Worm (Caenorhabditis elegans) whole organism, L1 larva: ENCODE data around the gene idpb-3.

Experiments
- C04F5.9 ChIP-seq: sonication (generic microtip); optimal IDR thresholded peaks from 2 replicates; lab custom pipeline; 2016; ENCODE audit warnings: missing genetic modification characterization, missing compliant biosample characterization
- C16A3.4 ChIP-seq: fragments of 150-350 bp; optimal IDR thresholded peaks from 2 replicates; lab custom pipeline; 2014; ENCODE audit warnings: missing biosample characterization, missing genetic modification characterization
- C34B4.2 ChIP-seq: sonication (generic microtip); optimal IDR thresholded peaks from 2 replicates; lab custom pipeline; 2017; ENCODE audit warnings: mild to moderate bottlenecking, missing genetic modification characterization, missing compliant biosample characterization
- F16B12.6 ChIP-seq: fragments of 150-350 bp; optimal IDR thresholded peaks from 2 replicates; lab custom pipeline; 2014; ENCODE audit warnings: missing biosample characterization, missing genetic modification characterization
- blmp-1 ChIP-seq: fragments of 150-350 bp; optimal IDR thresholded peaks from 2 replicates; lab custom pipeline; 2014; ENCODE audit warnings: missing biosample characterization, missing genetic modification characterization
- ceh-63 ChIP-seq: fragments of 200-800 bp; sonication (Bioruptor generic); optimal IDR thresholded peaks from 2 replicates; lab custom pipeline; 2018; ENCODE audit warnings: mild to moderate bottlenecking, missing genetic modification characterization, missing compliant biosample characterization
- ceh-8 ChIP-seq: fragments of 200-800 bp; sonication (Bioruptor generic); optimal IDR thresholded peaks from 2 replicates; lab custom pipeline; 2018; ENCODE audit warnings: mild to moderate bottlenecking, missing genetic modification characterization, moderate library complexity, missing compliant biosample characterization
- ceh-82 ChIP-seq, 3 experiments: fragments of 150-350 bp in 1 of 3; sonication (generic microtip) in 2 of 3; optimal IDR thresholded peaks; 2 replicates each; lab custom pipeline; 2014 to 2017; ENCODE audit warnings: missing biosample characterization in 3 of 3, missing genetic modification characterization in 3 of 3
- ceh-90 ChIP-seq: sonication (generic microtip); optimal IDR thresholded peaks from 2 replicates; lab custom pipeline; 2016; ENCODE audit warnings: missing genetic modification characterization, missing compliant biosample characterization
- ces-1 ChIP-seq: fragments of 150-350 bp; optimal IDR thresholded peaks from 2 replicates; lab custom pipeline; 2014; ENCODE audit warnings: missing biosample characterization, missing genetic modification reagents, missing genetic modification characterization
- dpl-1 ChIP-seq, 3 experiments: fragments of 150-350 bp in 2 of 3; sonication (generic microtip) in 1 of 3; optimal IDR thresholded peaks; 2 replicates each; lab custom pipeline; 2014 to 2017; ENCODE audit warnings: missing biosample characterization in 3 of 3, missing genetic modification characterization in 3 of 3, missing genetic modification reagents in 3 of 3
- dsc-1 ChIP-seq: sonication (generic microtip); optimal IDR thresholded peaks from 2 replicates; lab custom pipeline; 2016; ENCODE audit warnings: mild to moderate bottlenecking, missing genetic modification characterization, missing compliant biosample characterization
- efl-1 ChIP-seq, 4 experiments: fragments of 150-350 bp; optimal IDR thresholded peaks in 3 of 4; peaks in 1 of 4; 1 replicate in 1 of 4; 2 replicates in 3 of 4; lab custom pipeline; 2014; ENCODE audit warnings: missing biosample characterization in 2 of 4, missing genetic modification characterization in 2 of 4, missing genetic modification reagents in 2 of 4
- efl-3 ChIP-seq: fragments of 200-800 bp; sonication (Bioruptor generic); optimal IDR thresholded peaks from 2 replicates; lab custom pipeline; 2018; ENCODE audit warnings: mild to moderate bottlenecking, missing genetic modification characterization, missing compliant biosample characterization
- egl-13 ChIP-seq: sonication (generic microtip); optimal IDR thresholded peaks from 2 replicates; lab custom pipeline; 2016; ENCODE audit warnings: missing genotype, missing genetic modification reagents, missing genetic modification characterization, missing compliant biosample characterization
- egl-27 ChIP-seq, 2 experiments: fragments of 150-350 bp in 1 of 2; sonication (generic microtip); optimal IDR thresholded peaks; 3 replicates each; lab custom pipeline; 2017 to 2018; ENCODE audit warnings: missing biosample characterization in 2 of 2, missing genetic modification characterization in 2 of 2, missing genetic modification reagents in 2 of 2
- elt-2 ChIP-seq: sonication (generic microtip); optimal IDR thresholded peaks from 2 replicates; lab custom pipeline; 2016; ENCODE audit warnings: missing genetic modification characterization, mild to moderate bottlenecking, inconsistent platforms, missing compliant biosample characterization, missing genetic modification reagents
- elt-3 ChIP-seq, 6 experiments: fragments of 150-350 bp in 1 of 6; sonication (generic microtip); optimal IDR thresholded peaks; 2 replicates each; lab custom pipeline; 2017 to 2018; ENCODE audit warnings: missing biosample characterization in 6 of 6, missing genetic modification characterization in 6 of 6, inconsistent platforms in 1 of 6
- ets-5 ChIP-seq: fragments of 200-800 bp; sonication (Bioruptor generic); IDR thresholded peaks from 2 replicates; pipeline ENCODE4 v1.3.6; 2022; ENCODE audit warnings: missing genetic modification characterization, missing compliant biosample characterization
- fkh-10 ChIP-seq: sonication (generic microtip); optimal IDR thresholded peaks from 2 replicates; lab custom pipeline; 2017; ENCODE audit warnings: missing biosample characterization, missing genetic modification reagents, missing genetic modification characterization
- fkh-4 ChIP-seq: sonication (generic microtip); optimal IDR thresholded peaks from 2 replicates; lab custom pipeline; 2016; ENCODE audit warnings: missing compliant biosample characterization, missing genetic modification characterization, borderline replicate concordance
- fkh-8 ChIP-seq: sonication (generic microtip); optimal IDR thresholded peaks from 2 replicates; lab custom pipeline; 2016; ENCODE audit warnings: mild to moderate bottlenecking, missing genetic modification characterization, missing compliant biosample characterization
- hlh-17 ChIP-seq: fragments of 200-800 bp; sonication (Bioruptor generic); optimal IDR thresholded peaks from 2 replicates; lab custom pipeline; 2018; ENCODE audit warnings: missing genetic modification characterization, mild to moderate bottlenecking, missing compliant biosample characterization, moderate library complexity, borderline replicate concordance
- hlh-4 ChIP-seq: sonication (generic microtip); optimal IDR thresholded peaks from 2 replicates; lab custom pipeline; 2016; ENCODE audit warnings: mild to moderate bottlenecking, missing genetic modification characterization, missing compliant biosample characterization
- lin-15B ChIP-seq: fragments of 150-350 bp; sonication (generic microtip); optimal IDR thresholded peaks from 3 replicates; lab custom pipeline; 2014; ENCODE audit warnings: missing biosample characterization, missing genetic modification characterization
- lsy-2 ChIP-seq, 2 experiments: fragments of 150-350 bp; optimal IDR thresholded peaks; 2 replicates each; lab custom pipeline; 2014; ENCODE audit warnings: missing biosample characterization in 2 of 2, missing genetic modification characterization in 2 of 2
- mab-9 ChIP-seq: fragments of 200-800 bp; sonication (Bioruptor generic); IDR thresholded peaks from 2 replicates; pipeline ENCODE4 v1.3.6; 2022; ENCODE audit warnings: missing genetic modification reagents, missing genetic modification characterization, missing compliant biosample characterization
- mdl-1 ChIP-seq, 2 experiments: fragments of 150-350 bp; optimal IDR thresholded peaks; 2 replicates each; lab custom pipeline; 2014 to 2017; ENCODE audit warnings: missing biosample characterization in 2 of 2, missing genetic modification characterization in 2 of 2, inconsistent platforms in 1 of 2
- nhr-12 ChIP-seq: sonication (generic microtip); optimal IDR thresholded peaks from 2 replicates; lab custom pipeline; 2017; ENCODE audit warnings: missing biosample characterization, missing genetic modification characterization
- nhr-20 ChIP-seq: sonication (generic microtip); optimal IDR thresholded peaks from 2 replicates; lab custom pipeline; 2016; ENCODE audit warnings: mild to moderate bottlenecking, missing genetic modification characterization, missing compliant biosample characterization
- nhr-77 ChIP-seq: fragments of 150-350 bp; optimal IDR thresholded peaks from 2 replicates; lab custom pipeline; 2014; ENCODE audit warnings: missing biosample characterization, missing genetic modification characterization
- nhr-85 ChIP-seq: sonication (generic microtip); peaks from one replicate; lab custom pipeline; 2016; ENCODE audit warnings: missing genetic modification characterization, inconsistent platforms, missing compliant biosample characterization
- pag-3 ChIP-seq: sonication (generic microtip); optimal IDR thresholded peaks from 2 replicates; lab custom pipeline; 2017; ENCODE audit warnings: missing genetic modification characterization, mild to moderate bottlenecking, missing compliant biosample characterization, antibody characterized with exemption, borderline replicate concordance; ENCODE audit not compliant: insufficient read depth
- pax-3 ChIP-seq: fragments of 200-800 bp; sonication (Bioruptor generic); optimal IDR thresholded peaks from 2 replicates; lab custom pipeline; 2018; ENCODE audit warnings: mild to moderate bottlenecking, missing genetic modification characterization, moderate library complexity, missing compliant biosample characterization
- rnt-1 ChIP-seq: sonication (generic microtip); optimal IDR thresholded peaks from 2 replicates; lab custom pipeline; 2016; ENCODE audit warnings: mild to moderate bottlenecking, missing genetic modification characterization, moderate library complexity, missing compliant biosample characterization
- skn-1 ChIP-seq: fragments of 150-350 bp; optimal IDR thresholded peaks from 2 replicates; lab custom pipeline; 2014; ENCODE audit warnings: missing biosample characterization, missing genetic modification characterization
- sox-4 ChIP-seq: sonication (generic microtip); optimal IDR thresholded peaks from 2 replicates; lab custom pipeline; 2016; ENCODE audit warnings: missing genetic modification characterization, missing compliant biosample characterization
- sptf-1 ChIP-seq: fragments of 150-350 bp; optimal IDR thresholded peaks from 2 replicates; lab custom pipeline; 2014; ENCODE audit warnings: missing biosample characterization, missing genetic modification characterization
- sup-37 ChIP-seq: fragments of 200-800 bp; sonication (Bioruptor generic); optimal IDR thresholded peaks from 2 replicates; lab custom pipeline; 2018; ENCODE audit warnings: mild to moderate bottlenecking, missing genetic modification characterization, missing compliant biosample characterization
- swsn-7 ChIP-seq: sonication (generic microtip); optimal IDR thresholded peaks from 2 replicates; lab custom pipeline; 2016; ENCODE audit warnings: missing genetic modification characterization, missing compliant biosample characterization
- tbx-2 ChIP-seq: sonication (generic microtip); optimal IDR thresholded peaks from 2 replicates; lab custom pipeline; 2016; ENCODE audit warnings: missing genetic modification characterization, missing compliant biosample characterization
- tlp-1 ChIP-seq: fragments of 150-350 bp; optimal IDR thresholded peaks from 2 replicates; lab custom pipeline; 2014; ENCODE audit warnings: missing biosample characterization, missing genetic modification characterization
- unc-30 ChIP-seq: sonication (generic microtip); optimal IDR thresholded peaks from 2 replicates; lab custom pipeline; 2017; ENCODE audit warnings: missing biosample characterization, missing genetic modification characterization
- vab-15 ChIP-seq: sonication (generic microtip); optimal IDR thresholded peaks from 2 replicates; lab custom pipeline; 2017; ENCODE audit warnings: missing genotype, mild to moderate bottlenecking, missing genetic modification characterization, missing compliant biosample characterization
- zip-4 ChIP-seq: fragments of 200-800 bp; sonication (Bioruptor generic); optimal IDR thresholded peaks from 2 replicates; lab custom pipeline; 2018; ENCODE audit warnings: mild to moderate bottlenecking, missing genetic modification characterization, moderate library complexity, missing compliant biosample characterization
- ztf-11 ChIP-seq, 2 experiments: sonication (generic microtip); optimal IDR thresholded peaks; 2 replicates each; lab custom pipeline; 2016 to 2017; ENCODE audit warnings: missing genetic modification characterization in 2 of 2, missing biosample characterization in 1 of 2, missing compliant biosample characterization in 1 of 2

Gene idpb-3

DNA sequence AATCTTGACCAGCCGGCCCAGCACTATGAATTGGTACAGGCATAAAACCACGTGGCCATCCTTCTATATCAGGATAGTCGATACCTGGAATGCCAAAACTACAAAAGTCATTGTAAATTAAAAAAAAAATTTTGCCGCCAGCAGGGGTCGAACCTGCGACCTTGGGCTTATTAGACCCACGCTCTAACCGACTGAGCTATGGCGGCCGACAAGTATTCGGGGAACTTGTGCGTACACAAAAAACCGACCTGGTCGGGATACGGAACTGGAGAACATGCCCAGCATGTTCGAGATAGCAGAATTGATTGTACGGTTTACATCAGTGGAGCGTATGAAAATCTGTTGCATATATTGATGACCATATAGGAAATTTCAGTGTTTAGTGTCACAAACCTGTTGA is 44.3 kb downstream of the idpb-3 start (continued):
- TF ChIP-seq dpl-1 (GFP tag; optimal IDR thresholded peaks at IDR 0.05; lab: Kevin White, UChicago), result peak; percentile 31 to 47 (median 44)
- no peak for TF ChIP-seq ets-5 (GFP tag; lab: Robert Waterston, UW)
- no peak for TF ChIP-seq ztf-11 (tag; optimal IDR thresholded peaks at IDR 0.05; lab: Kevin White, UChicago)
- TF ChIP-seq hlh-17 (GFP tag; lab: Kevin White, UChicago), result no peak
- peak; percentile 76 for TF ChIP-seq nhr-20 (tag; lab: Kevin White, UChicago)
- no peak for TF ChIP-seq sup-37 (GFP tag; lab: Kevin White, UChicago)
- 0 out of 2 replicates have a peak, but pooled peaks have one; percentile 43 for TF ChIP-seq mab-9 (GFP tag; lab: Robert Waterston, UW)
- no peak for TF ChIP-seq egl-13
- TF ChIP-seq F16B12.6 (tag; lab: Kevin White, UChicago), result peak; percentile 26
- peak; percentile 32 for TF ChIP-seq zip-4 (GFP tag; lab: Kevin White, UChicago)
- TF ChIP-seq ceh-90 (tag; lab: Kevin White, UChicago), result no peak
- TF ChIP-seq swsn-7, result peak; percentile 59
- peak in 2 of 3 experiments; percentile 11 for TF ChIP-seq ceh-82 (tag; optimal IDR thresholded peaks at IDR 0.05; lab: Kevin White, UChicago)
- peak in 1 of 2 experiments; percentile 60 for TF ChIP-seq mdl-1 (tag; optimal IDR thresholded peaks at IDR 0.05; lab: Kevin White, UChicago)
- TF ChIP-seq efl-3 (GFP tag; lab: Kevin White, UChicago), result no peak
- TF ChIP-seq C34B4.2 (tag; lab: Kevin White, UChicago), result no peak
- no peak for TF ChIP-seq sptf-1 (tag; lab: Kevin White, UChicago)
- TF ChIP-seq elt-3 (tag; optimal IDR thresholded peaks at IDR 0.05; lab: Kevin White, UChicago), result peak in 1 of 6 experiments; percentile 59
- TF ChIP-seq dsc-1, result peak; percentile 52
- peak; percentile 85 for TF ChIP-seq rnt-1
- no peak for TF ChIP-seq blmp-1 (tag; lab: Kevin White, UChicago)
- TF ChIP-seq sox-4, result no peak
- no peak for TF ChIP-seq C04F5.9 (tag; lab: Kevin White, UChicago)
- no peak for TF ChIP-seq fkh-4 (tag; lab: Kevin White, UChicago)
- TF ChIP-seq ceh-8 (GFP tag; lab: Kevin White, UChicago), result no peak
- TF ChIP-seq tbx-2, result peak; percentile 54
- TF ChIP-seq nhr-12, result no peak
- peak; percentile 44 for TF ChIP-seq C16A3.4
- TF ChIP-seq unc-30 (tag; lab: Kevin White, UChicago), result no peak
- no peak for TF ChIP-seq fkh-10 (GFP tag; lab: Kevin White, UChicago)

DNA sequence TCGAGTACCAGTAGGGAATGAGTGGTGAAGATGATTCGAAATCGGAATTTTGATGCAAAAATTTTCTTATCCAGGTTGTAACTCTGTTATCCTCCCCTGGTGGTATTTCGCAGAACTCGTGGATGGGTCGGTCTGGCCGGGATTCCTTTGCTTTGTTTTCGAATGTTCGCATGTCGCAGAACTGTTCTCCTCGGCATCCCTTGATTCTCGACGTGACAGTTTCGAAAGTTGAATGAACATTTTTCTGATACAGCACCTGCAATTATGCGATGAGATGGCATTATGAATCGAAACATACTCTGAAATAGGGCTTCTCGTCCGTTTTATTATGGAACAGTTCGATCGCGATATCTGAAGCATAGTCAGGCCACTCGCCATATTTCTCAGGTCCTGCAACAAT is 45.3 kb downstream of the idpb-3 start:
- TF ChIP-seq lsy-2 (tag; optimal IDR thresholded peaks at IDR 0.05; lab: Kevin White, UChicago) (peak in 1 of 2 experiments; percentile 2), mab-9 (GFP tag; lab: Robert Waterston, UW) (no peak), dsc-1 (peak; percentile 0), nhr-85 (tag; lab: Kevin White, UChicago) (peak; percentile 47), ceh-82 (tag; optimal IDR thresholded peaks at IDR 0.05; lab: Kevin White, UChicago) (no peak), efl-1 (optimal IDR thresholded peaks at IDR 0.05; lab: Kevin White, UChicago) (no peak), efl-1 (GFP tag; optimal IDR thresholded peaks at IDR 0.05 in 1 of 2; lab: Kevin White, UChicago) (peak in 1 of 2 experiments; percentile 92), tbx-2 (no peak), nhr-77 (tag; lab: Kevin White, UChicago) (peak; percentile 7), ceh-63 (GFP tag; lab: Kevin White, UChicago) (no peak)

DNA sequence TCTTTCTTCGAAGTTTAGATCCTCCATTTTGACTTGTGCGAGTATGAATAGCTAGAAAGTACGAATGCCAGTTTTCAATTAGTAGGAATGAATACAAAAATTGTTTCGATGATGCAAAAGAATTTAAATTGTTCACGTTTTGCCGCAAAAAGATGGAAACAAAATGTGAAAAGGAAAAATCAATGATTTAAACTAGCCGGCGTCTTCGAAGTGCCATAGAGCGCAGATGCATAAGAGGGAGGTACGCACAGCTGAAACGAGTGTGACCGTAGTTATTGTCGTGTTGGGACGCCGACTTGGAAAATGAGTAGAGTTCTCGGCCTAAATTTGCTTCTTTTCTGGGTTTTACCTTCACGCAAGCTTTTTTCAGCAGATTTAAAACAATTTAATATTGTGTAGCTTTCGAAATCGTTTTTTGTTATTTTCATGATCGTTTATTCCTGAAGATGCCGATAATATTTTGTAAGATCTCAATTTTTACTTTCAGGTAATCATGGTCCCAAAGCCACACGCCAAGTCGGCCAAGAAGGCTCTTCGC is 46.4 kb downstream of the idpb-3 start, which contains the start of the genes ify-1 and rpl-22:
Gene ify-1 (minus strand): TSS at position 51 of the 538 bp plus-strand sequence.
Gene rpl-22 (plus strand): TSS at position 488 of the 538 bp plus-strand sequence.
- TF ChIP-seq pax-3 (tag; lab: Kevin White, UChicago), result peak; percentile 81
- TF ChIP-seq skn-1 (tag; lab: Kevin White, UChicago), result peak; percentile 95
- TF ChIP-seq ztf-11 (tag; optimal IDR thresholded peaks at IDR 0.05; lab: Kevin White, UChicago), result peak in 1 of 2 experiments; percentile 78
- no peak for TF ChIP-seq hlh-4 (tag; lab: Kevin White, UChicago)
- peak; percentile 5 to 98 (median 78) for TF ChIP-seq elt-3 (tag; optimal IDR thresholded peaks at IDR 0.05; lab: Kevin White, UChicago)
- peak; percentile 90 for TF ChIP-seq fkh-8 (tag; lab: Kevin White, UChicago)
- peak; percentile 51 for TF ChIP-seq sup-37 (GFP tag; lab: Kevin White, UChicago)
- peak; percentile 90 for TF ChIP-seq vab-15 (tag; lab: Kevin White, UChicago)
- TF ChIP-seq zip-4 (GFP tag; lab: Kevin White, UChicago), result peak; percentile 78
- TF ChIP-seq ces-1 (GFP tag; lab: Kevin White, UChicago), result no peak
- no peak for TF ChIP-seq ets-5 (GFP tag; lab: Robert Waterston, UW)
- no peak for TF ChIP-seq tlp-1 (tag; lab: Kevin White, UChicago)
- TF ChIP-seq lin-15B (tag; lab: Kevin White, UChicago), result peak; percentile 97
- peak in 1 of 2 experiments; percentile 36 for TF ChIP-seq egl-27 (tag; optimal IDR thresholded peaks at IDR 0.05; lab: Kevin White, UChicago)
- TF ChIP-seq egl-13, result peak; percentile 69
- no peak for TF ChIP-seq pag-3 (tag; lab: Kevin White, UChicago)
- TF ChIP-seq hlh-17 (GFP tag; lab: Kevin White, UChicago), result no peak
- TF ChIP-seq elt-2 (tag; lab: Kevin White, UChicago), result peak; percentile 99
- TF ChIP-seq ceh-90 (tag; lab: Kevin White, UChicago), result no peak
- TF ChIP-seq ceh-63 (GFP tag; lab: Kevin White, UChicago), result no peak
